Fruit fly (Drosophila melanogaster) whole organism, prepupa: ENCODE data around the gene CG33322.

Experiments
- CG3919 ChIP-seq: fragments of 200-800 bp; sonication (Bioruptor generic); optimal IDR thresholded peaks from 3 replicates; lab custom pipeline; 2016; ENCODE audit warnings: missing biosample characterization, missing genetic modification characterization
- CG6792 ChIP-seq: fragments of 200-800 bp; sonication (Bioruptor generic); optimal IDR thresholded peaks from 3 replicates; lab custom pipeline; 2016; ENCODE audit warnings: missing biosample characterization, missing genetic modification characterization
- CG9139 ChIP-seq: fragments of 200-800 bp; sonication (Bioruptor generic); optimal IDR thresholded peaks from 3 replicates; lab custom pipeline; 2017; ENCODE audit warnings: missing biosample characterization, mild to moderate bottlenecking, missing genetic modification characterization
- Eip78C ChIP-seq: fragments of 200-800 bp; sonication (Bioruptor generic); peaks from one replicate; lab custom pipeline; 2016; ENCODE audit warnings: missing biosample characterization, missing genetic modification characterization
- Ets96B ChIP-seq: fragments of 200-800 bp; optimal IDR thresholded peaks from 2 replicates; lab custom pipeline; 2019; ENCODE audit warnings: missing biosample characterization, mild to moderate bottlenecking, missing genetic modification characterization, moderate library complexity
- Hr38 ChIP-seq: sonication (Bioruptor generic); optimal IDR thresholded peaks from 2 replicates; lab custom pipeline; 2016; ENCODE audit warnings: missing biosample characterization, missing genetic modification characterization
- OdsH ChIP-seq: fragments of 200-800 bp; sonication (Bioruptor generic); optimal IDR thresholded peaks from 3 replicates; lab custom pipeline; 2016; ENCODE audit warnings: missing biosample characterization, missing genetic modification characterization

DNA sequence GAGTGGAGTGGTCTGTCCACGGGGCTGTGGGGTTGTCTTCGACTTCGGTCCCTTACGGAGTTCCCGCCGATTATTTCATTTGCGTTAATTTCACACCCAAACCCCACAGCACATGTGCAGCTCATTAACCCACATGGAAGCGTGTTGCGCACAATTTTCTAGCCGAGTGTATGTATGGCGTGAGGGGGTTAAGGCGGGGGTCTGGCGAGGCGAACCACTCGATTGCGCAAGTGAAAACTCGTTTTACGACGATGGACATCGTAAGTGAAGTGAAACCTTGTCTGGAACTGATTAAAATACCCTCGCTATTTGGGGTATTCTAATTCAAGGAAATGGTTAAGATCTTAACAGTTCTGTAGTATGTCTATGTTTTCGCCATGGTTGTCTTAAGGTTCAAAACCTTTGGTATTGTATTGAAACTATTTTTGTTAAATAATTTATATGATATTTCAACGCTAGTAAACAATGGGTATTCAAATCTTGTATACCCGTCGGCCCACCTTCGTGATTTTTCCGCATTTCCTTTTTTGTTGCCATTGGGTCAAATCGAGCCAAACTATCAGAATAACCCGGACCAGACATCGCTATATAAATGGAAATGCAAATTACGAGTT is 4.9 kb downstream of the CG33322 start:
- TF ChIP-seq Eip78C (GFP tag; lab: Kevin White, UChicago) (peak; percentile 91), CG3919 (peak; percentile 73), CG9139 (GFP tag; lab: Kevin White, UChicago) (no peak), Ets96B (tag; lab: Kevin White, UChicago) (no peak), Hr38 (GFP tag; lab: Kevin White, UChicago) (no peak), OdsH (GFP tag; lab: Kevin White, UChicago) (peak; percentile 81), CG6792 (GFP tag; lab: Kevin White, UChicago) (peak; percentile 61)
